Fruit fly (Drosophila melanogaster): Measurements from ENCODE around the gene RpS9.

Gene RpS9

DNA sequence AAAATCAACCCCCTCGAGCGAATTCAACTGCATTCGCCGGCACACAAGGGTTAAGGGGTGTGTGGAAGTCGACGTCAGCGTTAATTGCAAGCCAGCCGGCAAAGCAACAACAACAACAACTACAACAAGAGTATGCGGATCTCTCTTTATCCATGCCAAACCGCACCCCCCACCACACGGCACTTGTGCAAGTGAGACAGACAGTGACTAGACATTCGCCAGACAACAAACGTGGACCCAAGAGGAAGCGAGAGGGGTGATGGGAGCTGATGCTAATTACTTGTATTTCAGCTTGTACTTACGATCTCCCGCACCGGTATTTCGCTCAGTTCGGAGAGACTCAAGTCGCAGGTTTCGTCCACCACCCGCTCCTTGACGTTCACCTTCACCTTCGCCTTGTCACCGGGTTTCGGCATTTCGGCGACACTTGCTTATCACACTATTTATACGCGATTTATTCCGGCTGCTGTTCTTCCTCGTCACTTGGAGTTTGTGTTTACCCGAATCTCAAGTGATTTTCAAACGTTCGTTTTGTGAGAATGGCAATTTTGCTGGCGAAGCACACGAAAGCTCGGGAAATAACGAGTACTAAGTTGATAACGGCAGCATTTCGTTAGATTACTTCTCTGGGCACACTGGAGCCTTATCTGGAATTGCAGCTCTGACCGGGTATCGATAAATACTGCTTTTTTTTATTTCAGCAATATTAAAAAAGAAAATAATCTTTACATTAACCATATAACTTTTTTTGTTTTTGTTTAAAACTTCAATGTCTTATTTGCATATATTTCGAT is 2.1 kb downstream of the RpS9 start, which contains the start of gene CG3408 (continued):
- TF ChIP-seq CG16779 (tag; optimal IDR thresholded peaks at IDR 0.05) (peak; percentile 27), CG9139 (GFP tag; optimal IDR thresholded peaks at IDR 0.05) (peak; percentile 14), CG6792 (GFP tag; optimal IDR thresholded peaks at IDR 0.05) (no peak), Lpt (GFP tag; optimal IDR thresholded peaks at IDR 0.05) (no peak), Sox14 (GFP tag; optimal IDR thresholded peaks at IDR 0.05) (peak; percentile 15), CG8319 (GFP tag; optimal IDR thresholded peaks at IDR 0.05) (no peak), CG1621 (tag; optimal IDR thresholded peaks at IDR 0.05) (peak; percentile 1), fkh (GFP tag; optimal IDR thresholded peaks at IDR 0.05) (peak; percentile 82), Hr38 (GFP tag; optimal IDR thresholded peaks at IDR 0.05) (no peak), CG11294 (GFP tag; IDR thresholded peaks at IDR 0.05) (0 out of 2 replicates have a peak, but pooled peaks have one; percentile 28), Hr39 (GFP tag; optimal IDR thresholded peaks at IDR 0.05) (no peak), lz (GFP tag; optimal IDR thresholded peaks at IDR 0.05) (no peak), CG7368 (GFP tag; optimal IDR thresholded peaks at IDR 0.05) (no peak), CG11762 (GFP tag; optimal IDR thresholded peaks at IDR 0.05; ENCODE audit: insufficient read depth) (no peak), fd85E (GFP tag; optimal IDR thresholded peaks at IDR 0.05) (no peak), spab (GFP tag; optimal IDR thresholded peaks at IDR 0.05) (no peak), CG32006 (GFP tag; optimal IDR thresholded peaks at IDR 0.05) (no peak), topi (GFP tag; optimal IDR thresholded peaks at IDR 0.05) (peak; percentile 23), CG6163 (GFP tag; IDR thresholded peaks at IDR 0.05) (peak; percentile 59; the same call in 2 of the 3 replicates), esn (GFP tag; optimal IDR thresholded peaks at IDR 0.05) (peak; percentile 2), CG6854 (GFP tag; optimal IDR thresholded peaks at IDR 0.05) (no peak), CG10669 (GFP tag; optimal IDR thresholded peaks at IDR 0.05) (no peak), Ets96B (tag; optimal IDR thresholded peaks at IDR 0.05) (no peak), acj6 (GFP tag; optimal IDR thresholded peaks at IDR 0.05) (no peak), Hr4 (GFP tag; optimal IDR thresholded peaks at IDR 0.05) (no peak), Eip93F (GFP tag; optimal IDR thresholded peaks at IDR 0.05) (no peak), fd59A (GFP tag; optimal IDR thresholded peaks at IDR 0.05) (no peak), CG15336 (GFP tag; IDR thresholded peaks at IDR 0.05) (no peak)

DNA sequence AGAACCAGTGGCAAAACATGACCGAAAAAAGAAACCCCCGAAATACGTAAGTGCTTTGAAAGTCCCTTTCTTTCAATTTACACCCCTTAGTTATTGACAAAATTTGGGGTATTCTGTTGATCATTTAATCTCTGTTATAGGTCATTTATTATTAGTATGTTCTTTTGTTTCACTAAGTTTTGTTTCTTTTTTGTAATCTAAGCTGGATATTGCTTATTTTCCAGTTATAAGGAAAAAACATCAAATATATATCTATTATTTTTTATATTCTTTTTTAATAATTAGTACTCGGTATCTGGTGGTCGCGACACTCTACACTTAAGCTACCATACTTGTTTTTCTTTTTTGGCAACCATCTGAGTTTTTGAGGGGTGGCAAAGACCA is 2.7 kb downstream of the RpS9 start:
- TF ChIP-seq ss (GFP tag; optimal IDR thresholded peaks at IDR 0.05) (peak in 1 of 2 experiments; percentile 7), dac (GFP tag; optimal IDR thresholded peaks at IDR 0.05) (no peak), spab (GFP tag; optimal IDR thresholded peaks at IDR 0.05) (no peak), CG31627 (GFP tag; optimal IDR thresholded peaks at IDR 0.05) (no peak), Gug (GFP tag; IDR thresholded peaks at IDR 0.05) (no peak), pdm3 (GFP tag; optimal IDR thresholded peaks at IDR 0.05) (no peak), CG8319 (GFP tag; optimal IDR thresholded peaks at IDR 0.05) (no peak), CG3032 (tag; optimal IDR thresholded peaks at IDR 0.05) (peak; percentile 36), lz (GFP tag; optimal IDR thresholded peaks at IDR 0.05) (peak; percentile 66), CG6808 (GFP tag; optimal IDR thresholded peaks at IDR 0.05) (no peak), Blimp-1 (GFP tag; optimal IDR thresholded peaks at IDR 0.05) (no peak), Hr38 (GFP tag; optimal IDR thresholded peaks at IDR 0.05) (no peak), fkh (GFP tag; optimal IDR thresholded peaks at IDR 0.05) (no peak), Lpt (GFP tag; optimal IDR thresholded peaks at IDR 0.05) (no peak), CG6792 (GFP tag; optimal IDR thresholded peaks at IDR 0.05) (peak; percentile 31), OdsH (GFP tag; optimal IDR thresholded peaks at IDR 0.05) (no peak), CG11902 (GFP tag; optimal IDR thresholded peaks at IDR 0.05) (no peak), dsx (GFP tag; optimal IDR thresholded peaks at IDR 0.05; ENCODE audit: poor library complexity, severe bottlenecking) (no peak), CG16779 (tag; optimal IDR thresholded peaks at IDR 0.05) (no peak), CG8119 (GFP tag; IDR thresholded peaks at IDR 0.05) (peak; percentile 35; the same call in 1 of the 3 replicates), CG15336 (GFP tag; IDR thresholded peaks at IDR 0.05) (peak; percentile 44; the same call in 1 of the 2 replicates), Met (GFP tag; optimal IDR thresholded peaks at IDR 0.05) (peak; percentile 63), CG6276 (GFP tag; optimal IDR thresholded peaks at IDR 0.05) (no peak), cyc (GFP tag; optimal IDR thresholded peaks at IDR 0.05) (no peak), acj6 (GFP tag; optimal IDR thresholded peaks at IDR 0.05) (peak; percentile 24), CG11294 (GFP tag; IDR thresholded peaks at IDR 0.05) (no peak), Eip78C (GFP tag) (peak; percentile 81), Ets96B (tag; optimal IDR thresholded peaks at IDR 0.05) (peak; percentile 52), Ets21C (GFP tag; optimal IDR thresholded peaks at IDR 0.05) (no peak), CG7368 (GFP tag; optimal IDR thresholded peaks at IDR 0.05) (no peak), fd85E (GFP tag; optimal IDR thresholded peaks at IDR 0.05) (no peak), CG8632 (GFP tag; optimal IDR thresholded peaks at IDR 0.05) (peak; percentile 37), Smox (GFP tag; optimal IDR thresholded peaks at IDR 0.05) (no peak), CG6163 (GFP tag; IDR thresholded peaks at IDR 0.05) (no peak), CG11762 (GFP tag; optimal IDR thresholded peaks at IDR 0.05; ENCODE audit: insufficient read depth) (no peak)
